Fruit fly (Drosophila melanogaster): Measurements from ENCODE around the gene CG3164.

Gene CG3164

DNA sequence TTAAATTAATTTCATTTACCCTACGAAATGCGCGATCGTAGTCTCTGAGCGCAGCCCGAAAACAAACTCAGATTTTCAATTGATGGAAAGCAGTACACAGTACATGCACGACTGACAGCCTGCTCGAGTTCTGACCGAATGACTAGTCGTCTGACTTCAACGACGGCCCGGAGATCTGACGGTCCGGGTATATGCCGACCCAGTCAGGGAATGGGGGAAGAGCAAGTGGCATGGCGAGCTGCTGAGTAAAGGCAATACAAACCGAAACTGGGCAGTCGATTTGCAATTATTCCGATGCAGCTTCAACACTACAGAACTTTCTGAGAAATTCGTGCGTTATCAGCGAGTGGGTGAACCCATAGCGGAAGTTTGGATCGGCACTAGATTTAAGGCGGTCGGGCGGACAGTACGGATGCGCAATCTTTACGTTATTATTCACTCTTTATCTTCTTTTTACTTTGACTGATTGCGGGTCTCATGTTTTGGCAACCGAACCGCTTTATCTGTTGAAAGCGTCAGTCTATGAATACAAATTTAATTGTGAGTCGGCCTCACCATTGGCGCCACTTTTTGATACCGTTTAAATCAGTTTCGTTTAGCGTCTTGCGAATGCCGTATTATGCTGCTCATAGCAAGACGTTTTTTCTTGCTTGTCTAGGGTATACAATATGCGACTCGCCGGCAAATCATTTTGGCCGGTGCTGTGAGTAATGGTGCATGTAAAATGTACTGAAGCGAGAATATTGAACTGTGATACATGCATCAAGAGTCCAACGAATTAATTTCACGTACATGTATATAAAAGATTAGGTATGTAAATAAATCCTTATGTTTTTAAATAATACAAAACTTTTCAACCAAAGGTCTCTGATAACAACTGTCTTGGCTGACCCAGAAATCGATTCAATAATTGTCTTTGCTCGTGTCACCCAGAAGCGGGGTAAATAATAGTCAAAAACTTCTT lies 9.8 kb downstream of the CG3164 start (continued):
- no peak for TF ChIP-seq dan (GFP tag; IDR thresholded peaks at IDR 0.05)
- TF ChIP-seq stwl (tag; optimal IDR thresholded peaks at IDR 0.05): no peak
- TF ChIP-seq en (GFP tag; optimal IDR thresholded peaks at IDR 0.05): no peak
- TF ChIP-seq CG11398 (GFP tag; optimal IDR thresholded peaks at IDR 0.05): no peak
- TF ChIP-seq mirr (GFP tag; optimal IDR thresholded peaks at IDR 0.05): no peak
- no peak for TF ChIP-seq CG7556 (GFP tag; optimal IDR thresholded peaks at IDR 0.05)
- no peak for TF ChIP-seq stc (GFP tag; IDR thresholded peaks at IDR 0.05)
- TF ChIP-seq CG1602 (GFP tag; optimal IDR thresholded peaks at IDR 0.05): no peak
- TF ChIP-seq aop (GFP tag; IDR thresholded peaks at IDR 0.05): no peak
- TF ChIP-seq sug (tag; optimal IDR thresholded peaks at IDR 0.05): peak; percentile 61
- TF ChIP-seq CG31441 (GFP tag; IDR thresholded peaks at IDR 0.05): no peak
- TF ChIP-seq Poxn (GFP tag; IDR thresholded peaks at IDR 0.05): no peak
- no peak for TF ChIP-seq bab2 (GFP tag; optimal IDR thresholded peaks at IDR 0.05)
- TF ChIP-seq Bteb2 (GFP tag; optimal IDR thresholded peaks at IDR 0.05): no peak
- no peak for TF ChIP-seq Hsf (GFP tag; optimal IDR thresholded peaks at IDR 0.05)
- no peak for TF ChIP-seq CG13123 (GFP tag; optimal IDR thresholded peaks at IDR 0.05)
- no peak for TF ChIP-seq zf30C (GFP tag; optimal IDR thresholded peaks at IDR 0.05)
- peak; percentile 85 for TF ChIP-seq Med (GFP tag)
- no peak for TF ChIP-seq disco-r (GFP tag; optimal IDR thresholded peaks at IDR 0.05)
- peak; percentile 31; the same call in 1 of the 3 replicates for TF ChIP-seq CG2199 (GFP tag; IDR thresholded peaks at IDR 0.05)
- TF ChIP-seq CG32532 (GFP tag; IDR thresholded peaks at IDR 0.05): peak; percentile 7; the same call in 1 of the 2 replicates
- TF ChIP-seq CG15514 (GFP tag; optimal IDR thresholded peaks at IDR 0.05): no peak
- TF ChIP-seq Bgb (GFP tag; IDR thresholded peaks at IDR 0.05; ENCODE audit: partially characterized antibody): no peak
- no peak for TF ChIP-seq h (optimal IDR thresholded peaks at IDR 0.05)
- no peak for TF ChIP-seq CG4424 (GFP tag; optimal IDR thresholded peaks at IDR 0.05)
- peak; percentile 11 for TF ChIP-seq CG2678 (tag; optimal IDR thresholded peaks at IDR 0.05)
- no peak for TF ChIP-seq croc (GFP tag; conservative IDR thresholded peaks at IDR 0.05)
- no peak for TF ChIP-seq CG33557 (GFP tag; optimal IDR thresholded peaks at IDR 0.05)
- no peak for TF ChIP-seq rib (GFP tag; IDR thresholded peaks at IDR 0.05)
- no peak for TF ChIP-seq Hr39 (optimal IDR thresholded peaks at IDR 0.05)
- no peak for TF ChIP-seq prd (optimal IDR thresholded peaks at IDR 0.05)
- no peak for TF ChIP-seq prd (GFP tag; IDR thresholded peaks at IDR 0.05)
- TF ChIP-seq jigr1 (GFP tag; IDR thresholded peaks at IDR 0.05): no peak
- TF ChIP-seq CG8281 (tag; optimal IDR thresholded peaks at IDR 0.05): no peak
- TF ChIP-seq Vsx1 (GFP tag; optimal IDR thresholded peaks at IDR 0.05): no peak
- TF ChIP-seq grau (tag; optimal IDR thresholded peaks at IDR 0.05): peak; percentile 11
- peak in 1 of 2 experiments; percentile 7 for TF ChIP-seq Pdp1 (GFP tag; optimal IDR thresholded peaks at IDR 0.05)
- no peak for TF ChIP-seq CG13287 (GFP tag; IDR thresholded peaks at IDR 0.05; ENCODE audit: partially characterized antibody)
- no peak for TF ChIP-seq lbe (GFP tag; optimal IDR thresholded peaks at IDR 0.05)
- TF ChIP-seq bbx (GFP tag; IDR thresholded peaks at IDR 0.05; ENCODE audit: partially characterized antibody): no peak
- no peak for TF ChIP-seq bcd (GFP tag; optimal IDR thresholded peaks at IDR 0.05)
- peak; percentile 44 for TF ChIP-seq kay (GFP tag; optimal IDR thresholded peaks at IDR 0.05)
- TF ChIP-seq CG6765 (GFP tag; optimal IDR thresholded peaks at IDR 0.05): no peak
- TF ChIP-seq CG2889 (GFP tag; IDR thresholded peaks at IDR 0.05): no peak
- 0 out of 4 replicates have a peak, but pooled peaks have one; percentile 51 for TF ChIP-seq chinmo (GFP tag; IDR thresholded peaks at IDR 0.05; ENCODE audit: partially characterized antibody)
- TF ChIP-seq Aef1 (GFP tag; IDR thresholded peaks at IDR 0.05): no peak
- no peak for TF ChIP-seq CG4617 (GFP tag; optimal IDR thresholded peaks at IDR 0.05; ENCODE audit: borderline replicate concordance)
- TF ChIP-seq hth (optimal IDR thresholded peaks at IDR 0.05): no peak
- no peak for TF ChIP-seq gcm (GFP tag; optimal IDR thresholded peaks at IDR 0.05)
- TF ChIP-seq exex (tag; optimal IDR thresholded peaks at IDR 0.05): peak; percentile 23

Data from whole organism, embryonic.